Fruit fly (Drosophila melanogaster) whole organism, embryonic: ENCODE measurements around the gene CG15034.

ENCODE experiments used
- Bteb2 ChIP-seq: fragments of 200-800 bp; sonication (Bioruptor generic); optimal IDR thresholded peaks from 2 replicates; lab custom pipeline; 2016; ENCODE audit warnings: missing biosample characterization, missing genetic modification characterization
- CG11695 ChIP-seq: fragments of 200-800 bp; sonication (Bioruptor generic); IDR thresholded peaks from 3 replicates; pipeline ENCODE4 v1.3.6; 2022; ENCODE audit warnings: missing biosample characterization, missing genetic modification characterization
- CG12391 ChIP-seq: fragments of 200-800 bp; sonication (Bioruptor generic); optimal IDR thresholded peaks from 3 replicates; lab custom pipeline; 2018; ENCODE audit warnings: missing biosample characterization, mild to moderate bottlenecking, missing genetic modification characterization, moderate library complexity
- CG14014 ChIP-seq: fragments of 200-800 bp; sonication (Bioruptor generic); IDR thresholded peaks from 2 replicates; pipeline ENCODE4 v1.3.6; 2022; ENCODE audit warnings: missing biosample characterization, missing genetic modification characterization
- CG14441 ChIP-seq: fragments of 200-800 bp; sonication (Bioruptor generic); IDR thresholded peaks from 2 replicates; pipeline ENCODE4 v1.3.6; 2022; ENCODE audit warnings: missing biosample characterization, missing genetic modification characterization
- CG15479 ChIP-seq: fragments of 200-800 bp; sonication (Bioruptor generic); optimal IDR thresholded peaks from 3 replicates; lab custom pipeline; 2019; ENCODE audit warnings: missing biosample characterization, mild to moderate bottlenecking, missing genetic modification characterization, moderate library complexity
- CG2116 ChIP-seq: fragments of 200-800 bp; sonication (Bioruptor generic); optimal IDR thresholded peaks from 3 replicates; lab custom pipeline; 2018; ENCODE audit warnings: missing biosample characterization, mild to moderate bottlenecking, missing genetic modification characterization
- CG31224 ChIP-seq: fragments of 200-800 bp; sonication (Bioruptor generic); IDR thresholded peaks from 2 replicates; pipeline ENCODE4 v1.3.6; 2022; ENCODE audit warnings: missing biosample characterization, missing genetic modification characterization
- CG31365 ChIP-seq: fragments of 200-800 bp; sonication (Bioruptor generic); optimal IDR thresholded peaks from 2 replicates; lab custom pipeline; 2018; ENCODE audit warnings: missing biosample characterization, mild to moderate bottlenecking, missing genetic modification characterization
- CG6272 ChIP-seq: fragments of 200-800 bp; sonication (Bioruptor generic); IDR thresholded peaks from 2 replicates; pipeline ENCODE4 v1.3.6; 2022; ENCODE audit warnings: missing biosample characterization, missing genetic modification characterization
- CG6765 ChIP-seq: fragments of 200-800 bp; sonication (Bioruptor generic); optimal IDR thresholded peaks from 3 replicates; lab custom pipeline; 2017; ENCODE audit warnings: missing biosample characterization, mild to moderate bottlenecking, missing genetic modification characterization
- CG7963 ChIP-seq: fragments of 200-800 bp; sonication (Bioruptor generic); IDR thresholded peaks from 3 replicates; pipeline ENCODE4 v1.3.6; 2022; ENCODE audit warnings: missing biosample characterization, missing genetic modification characterization; ENCODE audit not compliant: partially characterized antibody
- CG7987 ChIP-seq: fragments of 200-800 bp; sonication (Bioruptor generic); optimal IDR thresholded peaks from 2 replicates; lab custom pipeline; 2018; ENCODE audit warnings: missing biosample characterization, mild to moderate bottlenecking, missing genetic modification characterization, moderate library complexity
- CG8089 ChIP-seq: fragments of 200-800 bp; sonication (Bioruptor generic); optimal IDR thresholded peaks from 3 replicates; lab custom pipeline; 2016; ENCODE audit warnings: missing biosample characterization, missing genetic modification characterization
- CG9876 ChIP-seq: fragments of 200-800 bp; sonication (Bioruptor generic); optimal IDR thresholded peaks from 2 replicates; lab custom pipeline; 2016; ENCODE audit warnings: missing biosample characterization, missing genetic modification characterization
- Dip2 ChIP-seq: fragments of 200-800 bp; sonication (Bioruptor generic); IDR thresholded peaks from 2 replicates; pipeline ENCODE4 v1.3.6; 2022; ENCODE audit warnings: missing biosample characterization, missing genetic modification characterization
- Fer1 ChIP-seq: fragments of 200-800 bp; sonication (Bioruptor generic); optimal IDR thresholded peaks from 2 replicates; lab custom pipeline; 2017; ENCODE audit warnings: missing biosample characterization, mild to moderate bottlenecking, missing genetic modification characterization
- HmgD ChIP-seq: fragments of 200-800 bp; sonication (Bioruptor generic); optimal IDR thresholded peaks from 3 replicates; lab custom pipeline; 2016; ENCODE audit warnings: missing biosample characterization, missing genetic modification characterization
- Lhr ChIP-seq: fragments of 200-800 bp; sonication (Bioruptor generic); optimal IDR thresholded peaks from 3 replicates; lab custom pipeline; 2017; ENCODE audit warnings: mild to moderate bottlenecking, missing biosample characterization, missing genetic modification reagents, missing genetic modification characterization
- MTF-1 ChIP-seq: fragments of 200-800 bp; sonication (Bioruptor generic); optimal IDR thresholded peaks from 2 replicates; lab custom pipeline; 2018; ENCODE audit warnings: missing biosample characterization, mild to moderate bottlenecking, missing genetic modification characterization, borderline replicate concordance
- Nf-YC ChIP-seq: fragments of 200-800 bp; optimal IDR thresholded peaks from 3 replicates; lab custom pipeline; 2019; ENCODE audit warnings: missing biosample characterization, mild to moderate bottlenecking, missing genetic modification characterization, moderate library complexity
- Poxn ChIP-seq: fragments of 200-800 bp; sonication (Bioruptor generic); IDR thresholded peaks from 2 replicates; pipeline ENCODE4 v1.3.6; 2022; ENCODE audit warnings: missing biosample characterization, missing genetic modification characterization
- Side ChIP-seq: fragments of 200-800 bp; sonication (Bioruptor generic); optimal IDR thresholded peaks from 2 replicates; lab custom pipeline; 2016; ENCODE audit warnings: missing biosample characterization, missing genetic modification characterization
- Spps ChIP-seq: fragments of 200-800 bp; sonication (Bioruptor generic); optimal IDR thresholded peaks from 2 replicates; lab custom pipeline; 2018; ENCODE audit warnings: missing biosample characterization, mild to moderate bottlenecking, missing genetic modification characterization
- YL-1 ChIP-seq: fragments of 200-800 bp; sonication (Bioruptor generic); optimal IDR thresholded peaks from 3 replicates; lab custom pipeline; 2017; ENCODE audit warnings: missing biosample characterization, mild to moderate bottlenecking, missing genetic modification characterization
- bowl ChIP-seq: fragments of 200-800 bp; sonication (Bioruptor generic); IDR thresholded peaks from 2 replicates; pipeline ENCODE4 v1.3.6; 2022; ENCODE audit warnings: missing biosample characterization, missing genetic modification characterization
- cad ChIP-seq: fragments of >200 bp; optimal IDR thresholded peaks from 2 replicates; lab custom pipeline; 2017; ENCODE audit warnings: missing biosample characterization, missing genetic modification characterization
- ci ChIP-seq: fragments of 200-800 bp; sonication (Bioruptor generic); IDR thresholded peaks from 3 replicates; pipeline ENCODE4 v1.3.6; 2022; ENCODE audit warnings: missing biosample characterization, missing genetic modification characterization
- crol ChIP-seq: fragments of 200-800 bp; sonication (Bioruptor generic); IDR thresholded peaks from 2 replicates; pipeline ENCODE4 v1.3.6; 2022; ENCODE audit warnings: missing biosample characterization, missing genetic modification characterization
- dimm ChIP-seq: fragments of 200-800 bp; sonication (Bioruptor generic); IDR thresholded peaks from 2 replicates; pipeline ENCODE4 v1.3.6; 2022; ENCODE audit warnings: missing biosample characterization, missing genetic modification characterization
- en ChIP-seq: fragments of 200-800 bp; sonication (Bioruptor generic); optimal IDR thresholded peaks from 2 replicates; lab custom pipeline; 2016; ENCODE audit warnings: missing biosample characterization, missing genetic modification characterization
- eyg ChIP-seq: fragments of 200-800 bp; sonication (Bioruptor generic); optimal IDR thresholded peaks from 3 replicates; lab custom pipeline; 2016; ENCODE audit warnings: missing biosample characterization, missing genetic modification characterization
- fd3F ChIP-seq: fragments of 200-800 bp; sonication (Bioruptor generic); optimal IDR thresholded peaks from 2 replicates; lab custom pipeline; 2018; ENCODE audit warnings: missing biosample characterization, mild to moderate bottlenecking, missing genetic modification characterization, moderate library complexity
- fd64A ChIP-seq: fragments of 200-800 bp; sonication (Bioruptor generic); optimal IDR thresholded peaks from 3 replicates; lab custom pipeline; 2018; ENCODE audit warnings: missing biosample characterization, mild to moderate bottlenecking, missing genetic modification characterization
- jing ChIP-seq: fragments of 200-800 bp; sonication (Bioruptor generic); optimal IDR thresholded peaks from 2 replicates; lab custom pipeline; 2018; ENCODE audit warnings: missing biosample characterization, mild to moderate bottlenecking, missing genetic modification characterization
- knrl ChIP-seq: fragments of 200-800 bp; sonication (Bioruptor generic); IDR thresholded peaks from 3 replicates; pipeline ENCODE4 v1.3.6; 2022; ENCODE audit warnings: missing biosample characterization, missing genetic modification characterization; ENCODE audit not compliant: partially characterized antibody
- lbe ChIP-seq: fragments of 200-800 bp; sonication (Bioruptor generic); optimal IDR thresholded peaks from 2 replicates; lab custom pipeline; 2016; ENCODE audit warnings: missing biosample characterization, mild to moderate bottlenecking, missing genetic modification characterization
- lilli ChIP-seq: fragments of 200-800 bp; sonication (Bioruptor generic); optimal IDR thresholded peaks from 3 replicates; lab custom pipeline; 2016; ENCODE audit warnings: missing biosample characterization, missing genetic modification characterization
- lov ChIP-seq, 2 experiments: fragments of 200-800 bp in 1 of 2; fragments of >200 bp in 1 of 2; sonication (Bioruptor generic) in 1 of 2; IDR thresholded peaks in 1 of 2; optimal IDR thresholded peaks in 1 of 2; 2 replicates in 1 of 2; 3 replicates in 1 of 2; pipeline versions ENCODE4 v1.3.6 to Lab custom; 2017 to 2022; ENCODE audit warnings: missing biosample characterization in 1 of 2, missing genetic modification characterization in 1 of 2
- nau ChIP-seq: fragments of 200-800 bp; sonication (Bioruptor generic); optimal IDR thresholded peaks from 3 replicates; lab custom pipeline; 2017; ENCODE audit warnings: missing biosample characterization, mild to moderate bottlenecking, missing genetic modification characterization, missing genetic modification reagents
- salm ChIP-seq: fragments of 200-800 bp; sonication (Bioruptor generic); optimal IDR thresholded peaks from 2 replicates; lab custom pipeline; 2018; ENCODE audit warnings: missing biosample characterization, mild to moderate bottlenecking, missing genetic modification characterization
- sc ChIP-seq, 3 experiments: fragments of >200 bp in 2 of 3; fragments of 200-800 bp in 1 of 3; sonication (Bioruptor generic) in 1 of 3; optimal IDR thresholded peaks; 2 replicates in 2 of 3; 3 replicates in 1 of 3; lab custom pipeline; 2017; ENCODE audit warnings: mild to moderate bottlenecking in 1 of 3, missing biosample characterization in 1 of 3, missing genetic modification characterization in 1 of 3, missing genetic modification reagents in 1 of 3
- schlank ChIP-seq: fragments of 200-800 bp; sonication (Bioruptor generic); optimal IDR thresholded peaks from 2 replicates; lab custom pipeline; 2018; ENCODE audit warnings: missing biosample characterization, mild to moderate bottlenecking, missing genetic modification characterization
- scrt ChIP-seq: fragments of 200-800 bp; sonication (Bioruptor generic); optimal IDR thresholded peaks from 2 replicates; lab custom pipeline; 2018; ENCODE audit warnings: missing biosample characterization, mild to moderate bottlenecking, missing genetic modification characterization, moderate library complexity
- stc ChIP-seq: fragments of 200-800 bp; sonication (Bioruptor generic); IDR thresholded peaks from 2 replicates; pipeline ENCODE4 v1.3.6; 2022; ENCODE audit warnings: missing biosample characterization, missing genetic modification characterization
- trem ChIP-seq: fragments of 200-800 bp; optimal IDR thresholded peaks from 3 replicates; lab custom pipeline; 2019; ENCODE audit warnings: missing biosample characterization, mild to moderate bottlenecking, missing genetic modification characterization, moderate library complexity
- vnd ChIP-seq: fragments of 200-800 bp; sonication (Bioruptor generic); IDR thresholded peaks from 3 replicates; pipeline ENCODE4 v1.3.6; 2022; ENCODE audit warnings: missing biosample characterization, missing genetic modification characterization; ENCODE audit not compliant: partially characterized antibody
- yki ChIP-seq: fragments of >200 bp; optimal IDR thresholded peaks from 3 replicates; lab custom pipeline; 2018
- zfh2 ChIP-seq: fragments of 200-800 bp; sonication (Bioruptor generic); optimal IDR thresholded peaks from 2 replicates; lab custom pipeline; 2016; ENCODE audit warnings: missing biosample characterization, missing genetic modification characterization

Gene CG15034

DNA sequence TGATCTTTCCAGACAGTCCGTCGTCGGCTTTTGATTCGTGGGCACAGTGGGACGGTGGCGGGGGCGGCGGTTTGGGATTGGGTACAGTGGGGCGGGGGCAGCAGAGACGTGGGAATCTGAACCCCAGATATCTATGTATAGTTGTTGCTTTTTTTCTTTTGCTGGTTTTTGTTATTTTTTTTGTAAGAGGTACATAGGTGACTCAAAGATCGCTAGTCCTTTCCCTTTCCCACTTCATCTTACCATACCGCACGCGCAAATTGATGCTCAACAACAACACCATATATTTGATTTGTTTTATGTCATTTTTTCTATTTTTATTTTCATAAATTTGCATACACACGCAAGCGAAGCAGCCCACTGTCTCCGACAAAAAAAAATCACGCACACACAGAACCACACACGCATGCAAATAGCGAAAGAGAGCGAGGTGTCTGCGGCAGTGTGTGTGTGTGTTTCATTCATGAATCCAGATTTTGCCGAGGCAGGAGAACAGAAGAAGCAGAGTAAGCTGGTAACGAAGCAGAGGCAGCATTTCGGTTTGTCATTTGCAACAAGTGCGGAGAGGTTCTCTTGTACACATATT, 41.5 kb downstream of the CG15034 start (continued):
- TF ChIP-seq schlank (tag; lab: Kevin White, UChicago) (no peak), sc (optimal IDR thresholded peaks at IDR 0.05; lab: Kevin White, UChicago) (no peak), sc (GFP tag; optimal IDR thresholded peaks at IDR 0.05; lab: Kevin White, UChicago) (peak; percentile 54), Lhr (no peak), CG15479 (GFP tag; lab: Kevin White, UChicago) (peak; percentile 56), CG14014 (peak; percentile 42; the same call in 1 of the 2 replicates), en (GFP tag; lab: Kevin White, UChicago) (no peak), yki (lab: Kevin White, UChicago) (no peak), Nf-YC (tag; lab: Kevin White, UChicago) (peak; percentile 51), cad (GFP tag; lab: Kevin White, UChicago) (no peak), fd3F (peak; percentile 12), YL-1 (GFP tag; lab: Kevin White, UChicago) (no peak), fd64A (peak; percentile 13), CG11695 (0 out of 3 replicates have a peak, but pooled peaks have one; percentile 17), trem (tag; lab: Kevin White, UChicago) (no peak), jing (GFP tag; lab: Kevin White, UChicago) (no peak), CG14441 (GFP tag; lab: Robert Waterston, UW) (peak; percentile 41; the same call in 1 of the 2 replicates), CG7963 (GFP tag; lab: Robert Waterston, UW) (no peak), zfh2 (GFP tag; lab: Kevin White, UChicago) (no peak), Bteb2 (GFP tag; lab: Kevin White, UChicago) (no peak), HmgD (no peak), CG12391 (peak; percentile 33), Dip2 (GFP tag; lab: Robert Waterston, UW) (no peak), CG6272 (no peak), CG6765 (GFP tag; lab: Kevin White, UChicago) (no peak), lilli (GFP tag; lab: Kevin White, UChicago) (no peak), lov (optimal IDR thresholded peaks at IDR 0.05; lab: Kevin White, UChicago) (no peak), lov (GFP tag; IDR thresholded peaks at IDR 0.05; lab: Robert Waterston, UW) (peak; percentile 61; the same call in 1 of the 3 replicates), lbe (no peak), CG31365 (no peak), dimm (0 out of 2 replicates have a peak, but pooled peaks have one; percentile 30), CG9876 (no peak), stc (GFP tag; lab: Robert Waterston, UW) (no peak), ci (0 out of 3 replicates have a peak, but pooled peaks have one; percentile 24), CG7987 (GFP tag; lab: Kevin White, UChicago) (peak; percentile 23), eyg (GFP tag; lab: Kevin White, UChicago) (no peak), Fer1 (GFP tag; lab: Kevin White, UChicago) (peak; percentile 60), knrl (no peak), Side (GFP tag; lab: Kevin White, UChicago) (no peak), salm (tag; lab: Kevin White, UChicago) (no peak), CG2116 (peak; percentile 22), vnd (GFP tag; lab: Robert Waterston, UW) (no peak), CG31224 (0 out of 2 replicates have a peak, but pooled peaks have one; percentile 12), nau (GFP tag; lab: Kevin White, UChicago) (peak; percentile 47), scrt (GFP tag; lab: Kevin White, UChicago) (no peak), bowl (GFP tag; lab: Robert Waterston, UW) (no peak), Poxn (GFP tag; lab: Robert Waterston, UW) (no peak), crol (GFP tag; lab: Robert Waterston, UW) (peak; percentile 83), MTF-1 (GFP tag; lab: Kevin White, UChicago) (peak; percentile 23), Spps (tag; lab: Kevin White, UChicago) (peak; percentile 55), CG8089 (GFP tag; lab: Kevin White, UChicago) (no peak)
